Fruit fly (Drosophila melanogaster) whole organism, wandering third instar larva: ENCODE measurements around the gene CG32374.

Experiments used
- CG32264 ChIP-seq: fragments of 200-800 bp; sonication (Bioruptor generic); optimal IDR thresholded peaks from 2 replicates; lab custom pipeline; 2016; ENCODE audit warnings: missing biosample characterization, missing genetic modification characterization
- Dfd ChIP-seq: fragments of >200 bp; optimal IDR thresholded peaks from 2 replicates; lab custom pipeline; 2017; ENCODE audit warnings: missing biosample characterization, missing genetic modification characterization
- Hr78 ChIP-seq: fragments of >200 bp; optimal IDR thresholded peaks from 2 replicates; lab custom pipeline; 2017; ENCODE audit warnings: missing biosample characterization, missing genetic modification characterization
- lola ChIP-seq: fragments of >200 bp; optimal IDR thresholded peaks from 2 replicates; lab custom pipeline; 2017; ENCODE audit warnings: missing biosample characterization, missing genetic modification characterization
- pan ChIP-seq: fragments of >200 bp; optimal IDR thresholded peaks from 2 replicates; lab custom pipeline; 2017
- psq ChIP-seq: fragments of 200-800 bp; sonication (Bioruptor generic); optimal IDR thresholded peaks from 3 replicates; lab custom pipeline; 2017; ENCODE audit warnings: missing biosample characterization, mild to moderate bottlenecking, missing genetic modification characterization, moderate library complexity
- rgr ChIP-seq: fragments of 200-800 bp; sonication (Bioruptor generic); optimal IDR thresholded peaks from 3 replicates; lab custom pipeline; 2016; ENCODE audit warnings: missing biosample characterization, mild to moderate bottlenecking, missing genetic modification characterization
- sage ChIP-seq: fragments of 200-800 bp; sonication (Bioruptor generic); optimal IDR thresholded peaks from 2 replicates; lab custom pipeline; 2016; ENCODE audit warnings: missing biosample characterization, mild to moderate bottlenecking, missing genetic modification characterization
- usp ChIP-seq: fragments of >200 bp; optimal IDR thresholded peaks from 2 replicates; lab custom pipeline; 2017; ENCODE audit warnings: missing biosample characterization, missing genetic modification characterization

dm6 chr3L:7560580-7560979, 19.6 kb upstream of the CG32374 start:
- TF ChIP-seq CG32264 (GFP tag; lab: Kevin White, UChicago) (no peak), lola (no peak), Dfd (GFP tag; lab: Kevin White, UChicago) (no peak), pan (lab: Kevin White, UChicago) (no peak), usp (GFP tag; lab: Kevin White, UChicago) (no peak), psq (GFP tag; lab: Kevin White, UChicago) (no peak), rgr (GFP tag; lab: Kevin White, UChicago) (no peak), sage (no peak), Hr78 (no peak)
